In the genomic region with DNA sequence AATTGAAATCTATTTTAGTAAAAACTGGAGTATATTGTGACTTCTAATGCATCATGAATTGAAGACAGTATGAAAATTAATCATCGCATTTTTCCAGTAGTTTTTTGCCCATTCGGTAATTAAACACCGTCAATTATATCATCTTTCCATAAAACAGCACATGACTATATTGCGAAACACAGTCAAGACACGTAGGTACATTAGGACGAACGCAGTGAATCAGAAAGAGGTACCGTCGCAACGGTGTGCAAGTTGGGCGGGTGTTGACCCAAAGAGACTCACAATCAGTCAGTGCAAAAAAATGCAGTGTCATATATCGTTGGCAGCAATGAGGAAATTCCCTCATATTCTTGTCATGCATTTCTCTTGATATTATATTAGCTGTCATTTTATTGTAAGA, we compare ENCODE assay signal across 4 worm cellular contexts.
TF ChIP-seq lines count a peak whose summit lies in the region.

No protein-coding gene starts in this region.

TF ChIP-seq in whole organism, L2 larva, 48 proteins besides CTCF, POLR2A, EP300 and RAD21:
- TF ChIP-seq alr-1 (tag; optimal IDR thresholded peaks at IDR 0.05; lab: Kevin White, UChicago) (no peak), ama-1 (optimal IDR thresholded peaks at IDR 0.05; lab: Kevin White, UChicago) (no peak), nhr-11 (tag; optimal IDR thresholded peaks at IDR 0.05; lab: Kevin White, UChicago) (no peak), ZK546.5 (tag; optimal IDR thresholded peaks at IDR 0.05; lab: Kevin White, UChicago) (no peak), crh-2 (tag; optimal IDR thresholded peaks at IDR 0.05; lab: Kevin White, UChicago) (peak; percentile 6), nhr-23 (tag; optimal IDR thresholded peaks at IDR 0.05; lab: Kevin White, UChicago) (no peak), sma-3 (GFP tag; optimal IDR thresholded peaks at IDR 0.05; lab: Kevin White, UChicago) (no peak), ztf-4 (tag; optimal IDR thresholded peaks at IDR 0.05; lab: Kevin White, UChicago) (no peak), fos-1 (tag; optimal IDR thresholded peaks at IDR 0.05; lab: Kevin White, UChicago) (peak; percentile 39)

TF ChIP-seq in whole organism, L3 larva, 47 proteins besides CTCF, POLR2A, EP300 and RAD21:
- peak; percentile 37 for TF ChIP-seq pha-4 (tag; optimal IDR thresholded peaks at IDR 0.05; lab: Kevin White, UChicago)
- peak; percentile 41 for TF ChIP-seq pqm-1 (tag; optimal IDR thresholded peaks at IDR 0.05; lab: Kevin White, UChicago)
- TF ChIP-seq elt-2 (tag; optimal IDR thresholded peaks at IDR 0.05; lab: Kevin White, UChicago): peak; percentile 33
- no peak for TF ChIP-seq snpc-4 (tag; optimal IDR thresholded peaks at IDR 0.05; lab: Kevin White, UChicago)

TF ChIP-seq in whole organism, L4 larva, 104 proteins besides CTCF, POLR2A, EP300 and RAD21:
- TF ChIP-seq hlh-11 (tag; optimal IDR thresholded peaks at IDR 0.05; lab: Kevin White, UChicago) (peak; percentile 5), daf-16 (GFP tag; optimal IDR thresholded peaks at IDR 0.05; lab: Kevin White, UChicago) (no peak), daf-16 (tag; optimal IDR thresholded peaks at IDR 0.05; lab: Kevin White, UChicago) (peak; percentile 61), aha-1 (tag; lab: Kevin White, UChicago) (peak; percentile 5), pqm-1 (tag; optimal IDR thresholded peaks at IDR 0.05; lab: Kevin White, UChicago) (peak; percentile 21), D1046.2 (GFP tag; IDR thresholded peaks at IDR 0.05; lab: Robert Waterston, UW) (no peak), nhr-6 (tag; optimal IDR thresholded peaks at IDR 0.05; lab: Kevin White, UChicago) (peak; percentile 74), nhr-28 (tag; optimal IDR thresholded peaks at IDR 0.05; lab: Kevin White, UChicago) (peak; percentile 16), ztf-7 (tag; optimal IDR thresholded peaks at IDR 0.05; lab: Kevin White, UChicago) (no peak), ceh-44 (GFP tag; IDR thresholded peaks at IDR 0.05; lab: Robert Waterston, UW) (no peak), dve-1 (tag; optimal IDR thresholded peaks at IDR 0.05; lab: Kevin White, UChicago; ENCODE audit: insufficient read depth) (peak; percentile 28), ceh-20 (GFP tag; IDR thresholded peaks at IDR 0.05; lab: Robert Waterston, UW) (no peak), mdl-1 (tag; optimal IDR thresholded peaks at IDR 0.05; lab: Kevin White, UChicago) (peak in 1 of 2 experiments; percentile 47)

TF ChIP-seq in whole organism, young adult, 124 proteins besides CTCF, POLR2A, EP300 and RAD21:
- TF ChIP-seq madf-3 (GFP tag; IDR thresholded peaks at IDR 0.05; lab: Robert Waterston, UW) (no peak), ceh-58 (GFP tag; IDR thresholded peaks at IDR 0.05; lab: Robert Waterston, UW) (no peak), nhr-80 (tag; optimal IDR thresholded peaks at IDR 0.05; lab: Kevin White, UChicago) (peak; percentile 68), dox-1 (GFP tag; IDR thresholded peaks at IDR 0.05; lab: Robert Waterston, UW) (no peak), ztf-28 (GFP tag; IDR thresholded peaks at IDR 0.05; lab: Robert Waterston, UW) (no peak), mxl-1 (tag; optimal IDR thresholded peaks at IDR 0.05; lab: Kevin White, UChicago) (no peak), D2030.7 (GFP tag; IDR thresholded peaks at IDR 0.05; lab: Robert Waterston, UW) (no peak), ccch-3 (GFP tag; optimal IDR thresholded peaks at IDR 0.05; lab: Kevin White, UChicago) (no peak), unc-62 (GFP tag; optimal IDR thresholded peaks at IDR 0.05; lab: Kevin White, UChicago) (peak; percentile 30), cebp-1 (GFP tag; IDR thresholded peaks at IDR 0.05; lab: Robert Waterston, UW) (peak; percentile 89), cebp-1 (tag; optimal IDR thresholded peaks at IDR 0.05; lab: Kevin White, UChicago) (peak; percentile 93), mes-4 (tag; optimal IDR thresholded peaks at IDR 0.05; lab: Kevin White, UChicago) (no peak)
TF ChIP-seq in whole organism, young adult: peak in this region for 3.
